Worm (Caenorhabditis elegans): ENCODE measurements around the gene sft-4.

- TF ChIP-seq ref-1 (GFP tag; conservative IDR thresholded peaks at IDR 0.05) = no peak
- no peak for TF ChIP-seq flt-1 (GFP tag; IDR thresholded peaks at IDR 0.05)
- no peak for TF ChIP-seq T22C8.4 (GFP tag; IDR thresholded peaks at IDR 0.05)
- no peak for TF ChIP-seq ztf-29 (GFP tag; IDR thresholded peaks at IDR 0.05)
- no peak for TF ChIP-seq ztf-23 (GFP tag; IDR thresholded peaks at IDR 0.05)
- TF ChIP-seq med-1 (GFP tag; optimal IDR thresholded peaks at IDR 0.05; ENCODE audit: insufficient read depth) = no peak
- TF ChIP-seq tab-1 (GFP tag; IDR thresholded peaks at IDR 0.05) = no peak
- no peak for TF ChIP-seq klf-2 (GFP tag; conservative IDR thresholded peaks at IDR 0.05)
These were observed 17.2 kb downstream of the sft-4 start, which contains the start of gene tag-294 for ce11 chrX:5763292-5763691.
